Worm (Caenorhabditis elegans): ENCODE results near the gene C05D12.3.

DNA sequence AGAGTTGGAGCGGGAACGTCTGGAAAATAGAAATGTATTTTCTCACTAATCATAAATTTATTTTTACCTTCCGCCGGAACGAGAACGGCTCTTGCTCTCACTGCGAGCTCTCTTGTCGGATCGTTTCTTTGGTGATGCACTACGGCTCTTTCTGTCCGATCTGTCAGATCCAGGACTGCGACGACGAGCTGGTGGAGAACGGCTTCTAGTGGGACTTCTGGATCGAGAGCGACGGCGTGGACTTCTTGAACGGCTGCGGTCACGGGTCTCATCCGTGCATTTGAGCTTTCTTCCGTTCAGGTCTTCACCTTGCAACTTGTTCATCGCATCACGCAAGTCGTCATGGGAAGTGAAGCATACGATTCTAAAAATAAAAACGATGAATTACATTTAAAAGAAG lies 26.7 kb downstream of the C05D12.3 start:
- TF ChIP-seq flt-1 (GFP tag; IDR thresholded peaks at IDR 0.05): no peak
- TF ChIP-seq ztf-23 (GFP tag; IDR thresholded peaks at IDR 0.05): no peak
- no peak for TF ChIP-seq ztf-29 (GFP tag; IDR thresholded peaks at IDR 0.05)
- TF ChIP-seq tab-1 (GFP tag; IDR thresholded peaks at IDR 0.05): no peak
- no peak for TF ChIP-seq T22C8.4 (GFP tag; IDR thresholded peaks at IDR 0.05)
